Worm (Caenorhabditis elegans): ENCODE measurements around the gene F47G9.4.

The F47G9.4 gene

DNA sequence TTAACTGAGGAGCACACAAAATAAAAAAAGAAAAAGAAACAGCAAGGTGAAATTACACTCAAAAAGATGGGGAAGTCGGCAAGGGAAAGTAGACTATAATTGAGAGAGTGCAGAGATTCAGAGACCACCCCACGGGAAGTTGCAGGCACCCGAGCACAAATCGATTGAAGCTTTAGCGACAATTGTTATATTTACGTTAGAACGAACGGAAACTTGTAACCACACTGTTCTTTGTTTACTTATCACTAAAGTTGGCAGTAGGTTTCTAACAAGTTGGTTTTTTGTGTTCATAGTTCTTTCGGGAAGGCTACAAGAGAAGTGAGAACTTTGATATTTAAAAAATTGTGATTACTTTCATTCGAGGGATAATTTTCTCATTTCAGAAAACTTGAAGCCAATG is at the start of gene F47G9.4:
TSS of gene F47G9.4 (minus strand) at position 98 of the 400 bp plus-strand sequence.
- TF ChIP-seq unc-120 (tag; optimal IDR thresholded peaks at IDR 0.05; ENCODE audit: poor library complexity, severe bottlenecking) = peak; percentile 19
- no peak for TF ChIP-seq zip-8 (tag; optimal IDR thresholded peaks at IDR 0.05)
- TF ChIP-seq hlh-1 (tag; optimal IDR thresholded peaks at IDR 0.05) = peak; percentile 48
- TF ChIP-seq flh-1 (GFP tag; optimal IDR thresholded peaks at IDR 0.05) = no peak
- no peak for TF ChIP-seq ham-2 (GFP tag; optimal IDR thresholded peaks at IDR 0.05)
- peak; percentile 40 for TF ChIP-seq pha-4 (tag; optimal IDR thresholded peaks at IDR 0.05)
- TF ChIP-seq mls-2 (tag; optimal IDR thresholded peaks at IDR 0.05) = no peak

- TF ChIP-seq elt-1 (tag; optimal IDR thresholded peaks at IDR 0.05; ENCODE audit: borderline replicate concordance, insufficient read depth) (no peak), ztf-11 (tag; optimal IDR thresholded peaks at IDR 0.05) (no peak), ces-1 (GFP tag; optimal IDR thresholded peaks at IDR 0.05) (no peak), snpc-4 (tag; optimal IDR thresholded peaks at IDR 0.05) (no peak), pha-4 (tag; optimal IDR thresholded peaks at IDR 0.05) (no peak), ham-2 (GFP tag; optimal IDR thresholded peaks at IDR 0.05) (no peak), nhr-76 (tag; optimal IDR thresholded peaks at IDR 0.05) (no peak), flh-1 (GFP tag; optimal IDR thresholded peaks at IDR 0.05) (no peak), blmp-1 (tag; optimal IDR thresholded peaks at IDR 0.05) (no peak), ceh-39 (tag; optimal IDR thresholded peaks at IDR 0.05) (no peak), ceh-43 (GFP tag; optimal IDR thresholded peaks at IDR 0.05) (no peak), hlh-1 (tag; optimal IDR thresholded peaks at IDR 0.05) (no peak), lsy-2 (tag; optimal IDR thresholded peaks at IDR 0.05) (no peak), mep-1 (tag; optimal IDR thresholded peaks at IDR 0.05) (no peak), unc-62 (GFP tag; optimal IDR thresholded peaks at IDR 0.05) (no peak), zip-8 (tag; optimal IDR thresholded peaks at IDR 0.05) (no peak), elt-3 (tag; optimal IDR thresholded peaks at IDR 0.05) (no peak), sptf-1 (tag; optimal IDR thresholded peaks at IDR 0.05) (no peak)
These were observed 44.5 kb upstream of the F47G9.4 start, which contains the start of gene dop-5 for ce11 chrV:11366129-11366528. Gene dop-5, minus strand, starts transcription at chrV:11366229.

ce11 chrV:11363575-11363974 is 42.0 kb upstream of the F47G9.4 start:
- TF ChIP-seq nhr-237 (tag; optimal IDR thresholded peaks at IDR 0.05) (no peak), pha-4 (tag; optimal IDR thresholded peaks at IDR 0.05) (no peak), mls-2 (tag; optimal IDR thresholded peaks at IDR 0.05) (no peak), lin-32 (GFP tag; optimal IDR thresholded peaks at IDR 0.05) (no peak), mab-5 (tag; optimal IDR thresholded peaks at IDR 0.05) (no peak), flh-1 (GFP tag; optimal IDR thresholded peaks at IDR 0.05) (no peak), blmp-1 (tag; optimal IDR thresholded peaks at IDR 0.05) (no peak), sptf-1 (tag; optimal IDR thresholded peaks at IDR 0.05) (no peak), lsy-2 (tag; optimal IDR thresholded peaks at IDR 0.05) (no peak), elt-1 (tag; optimal IDR thresholded peaks at IDR 0.05; ENCODE audit: borderline replicate concordance, insufficient read depth) (no peak), ceh-43 (GFP tag; optimal IDR thresholded peaks at IDR 0.05) (no peak), nhr-12 (tag; optimal IDR thresholded peaks at IDR 0.05) (no peak), lin-13 (tag; optimal IDR thresholded peaks at IDR 0.05) (no peak), tbx-8 (GFP tag; optimal IDR thresholded peaks at IDR 0.05) (no peak)

DNA sequence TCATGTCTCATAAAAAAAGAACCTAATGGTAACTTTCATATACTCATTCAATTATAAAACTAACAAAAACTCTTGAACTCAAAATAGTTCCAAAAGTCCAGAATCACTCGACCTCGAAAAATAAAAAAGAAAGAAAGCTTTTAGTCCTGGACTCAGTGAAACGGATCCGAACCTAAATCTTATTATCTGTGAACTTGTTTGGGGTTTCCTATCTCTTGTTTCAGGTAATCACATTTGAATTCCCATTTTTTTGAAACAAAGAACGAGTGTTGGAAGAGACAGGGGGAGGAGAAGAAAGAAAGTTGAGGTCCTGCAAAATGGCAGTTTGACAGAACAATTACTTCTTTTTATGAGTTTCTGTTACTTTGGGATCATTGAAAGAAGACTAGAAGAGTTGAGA is 32.6 kb upstream of the F47G9.4 start:
- TF ChIP-seq ces-1 (GFP tag; optimal IDR thresholded peaks at IDR 0.05) (peak; percentile 52), ceh-39 (tag; optimal IDR thresholded peaks at IDR 0.05) (no peak)

DNA sequence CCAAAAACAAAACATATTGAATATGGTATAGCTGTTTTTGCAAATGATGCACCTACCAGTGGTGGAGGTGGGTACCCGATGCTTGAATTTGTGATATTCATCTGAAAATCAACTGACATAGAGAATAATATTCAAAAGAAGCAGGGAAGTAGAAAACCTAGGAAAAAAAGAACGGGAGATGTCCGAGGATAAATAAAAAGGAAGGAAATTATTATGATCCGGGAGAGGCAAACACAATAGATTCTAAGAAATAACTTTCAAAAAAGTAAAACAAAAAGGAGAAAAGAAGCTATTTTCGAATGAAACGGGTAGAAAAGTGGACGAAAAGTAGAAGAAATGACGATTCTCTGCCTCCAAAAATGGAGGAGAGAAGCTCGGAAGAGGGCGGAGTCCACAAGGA is 31.3 kb upstream of the F47G9.4 start, which contains the start of gene npr-25:
TSS of gene npr-25 (minus strand) at position 101 of the 400 bp plus-strand sequence.
- no peak for TF ChIP-seq ham-2 (GFP tag; optimal IDR thresholded peaks at IDR 0.05)
- no peak for TF ChIP-seq nhr-237 (tag; optimal IDR thresholded peaks at IDR 0.05)
- no peak for TF ChIP-seq bed-3 (GFP tag; optimal IDR thresholded peaks at IDR 0.05)
- TF ChIP-seq sem-2 (GFP tag; optimal IDR thresholded peaks at IDR 0.05) = no peak
- TF ChIP-seq nhr-28 (tag; optimal IDR thresholded peaks at IDR 0.05) = no peak
- TF ChIP-seq ces-1 (GFP tag; optimal IDR thresholded peaks at IDR 0.05) = no peak
- TF ChIP-seq elt-1 (tag; optimal IDR thresholded peaks at IDR 0.05; ENCODE audit: borderline replicate concordance, insufficient read depth) = no peak
- TF ChIP-seq sptf-1 (tag; optimal IDR thresholded peaks at IDR 0.05) = no peak
- no peak for TF ChIP-seq mab-5 (tag; optimal IDR thresholded peaks at IDR 0.05)
- no peak for TF ChIP-seq elt-3 (tag; optimal IDR thresholded peaks at IDR 0.05)

- TF ChIP-seq cnd-1 (tag; optimal IDR thresholded peaks at IDR 0.05) (no peak), ces-1 (GFP tag; optimal IDR thresholded peaks at IDR 0.05) (peak; percentile 19)
These were observed 29.6 kb upstream of the F47G9.4 start for ce11 chrV:11351263-11351662.

Data from whole organism, mixed stage, embryonic.